Fruit fly (Drosophila melanogaster): ENCODE results near the gene Galphaf.
A peak's percentile ranks its signal among the peaks of the same experiment; 100 is the strongest.

The Galphaf gene

DNA sequence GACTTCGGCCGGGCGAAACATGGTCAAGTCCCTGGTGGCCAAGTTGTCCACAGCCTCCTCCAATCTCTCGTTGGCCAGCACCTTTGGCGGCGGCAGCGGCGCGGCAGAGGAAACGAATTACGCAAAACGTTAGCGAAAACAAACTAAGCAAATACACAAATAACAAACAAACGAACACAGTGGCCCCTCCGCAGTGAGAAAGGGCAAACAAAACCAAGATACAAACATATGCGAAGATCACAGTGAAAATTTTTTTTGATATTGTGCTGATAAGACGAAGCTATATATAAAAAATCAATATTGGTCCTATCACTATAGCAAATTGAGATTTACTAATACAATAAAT, 46.4 kb upstream of the Galphaf start (continued):
- TF ChIP-seq Aef1 (GFP tag; IDR thresholded peaks at IDR 0.05) (no peak), hth (optimal IDR thresholded peaks at IDR 0.05) (no peak), CG3065 (GFP tag; optimal IDR thresholded peaks at IDR 0.05) (no peak), toy (GFP tag; IDR thresholded peaks at IDR 0.05) (no peak), CG8765 (GFP tag; IDR thresholded peaks at IDR 0.05) (no peak), oc (tag; optimal IDR thresholded peaks at IDR 0.05) (no peak), CG17385 (GFP tag; optimal IDR thresholded peaks at IDR 0.05) (no peak), grau (tag; optimal IDR thresholded peaks at IDR 0.05) (peak; percentile 75), CG4820 (GFP tag; optimal IDR thresholded peaks at IDR 0.05) (no peak), MESR4 (GFP tag; optimal IDR thresholded peaks at IDR 0.05) (no peak), CG11723 (GFP tag; optimal IDR thresholded peaks at IDR 0.05) (no peak), dmrt99B (tag; optimal IDR thresholded peaks at IDR 0.05) (no peak), Poxn (GFP tag; IDR thresholded peaks at IDR 0.05) (no peak), CG7963 (GFP tag; IDR thresholded peaks at IDR 0.05; ENCODE audit: partially characterized antibody) (no peak), ci (GFP tag; IDR thresholded peaks at IDR 0.05) (peak; percentile 48; the same call in 1 of the 3 replicates), gce (GFP tag; IDR thresholded peaks at IDR 0.05) (no peak), gcm2 (GFP tag; optimal IDR thresholded peaks at IDR 0.05) (no peak), CG7839 (tag; optimal IDR thresholded peaks at IDR 0.05) (no peak), CG2678 (tag; optimal IDR thresholded peaks at IDR 0.05) (no peak), pfk (GFP tag; optimal IDR thresholded peaks at IDR 0.05) (no peak), CG11398 (GFP tag; optimal IDR thresholded peaks at IDR 0.05) (no peak), bab2 (GFP tag; optimal IDR thresholded peaks at IDR 0.05) (peak; percentile 11), odd (GFP tag; optimal IDR thresholded peaks at IDR 0.05) (no peak), CG4328 (GFP tag; optimal IDR thresholded peaks at IDR 0.05) (no peak), prd (optimal IDR thresholded peaks at IDR 0.05) (no peak), prd (GFP tag; IDR thresholded peaks at IDR 0.05) (peak; percentile 9; the same call in 1 of the 3 replicates), Bdp1 (GFP tag; optimal IDR thresholded peaks at IDR 0.05) (no peak), CG15514 (GFP tag; optimal IDR thresholded peaks at IDR 0.05) (peak; percentile 35), vnd (GFP tag; IDR thresholded peaks at IDR 0.05; ENCODE audit: partially characterized antibody) (no peak), Side (GFP tag; optimal IDR thresholded peaks at IDR 0.05) (no peak), HLH54F (GFP tag; optimal IDR thresholded peaks at IDR 0.05) (no peak), Trl (optimal IDR thresholded peaks at IDR 0.05) (no peak), Trl (GFP tag; optimal IDR thresholded peaks at IDR 0.05) (no peak), CG6813 (GFP tag; optimal IDR thresholded peaks at IDR 0.05) (no peak), rib (GFP tag; IDR thresholded peaks at IDR 0.05) (no peak), HHEX (GFP tag; optimal IDR thresholded peaks at IDR 0.05) (peak; percentile 19), tio (GFP tag; optimal IDR thresholded peaks at IDR 0.05) (no peak), Hsf (GFP tag; optimal IDR thresholded peaks at IDR 0.05) (peak; percentile 12), peb (GFP tag; IDR thresholded peaks at IDR 0.05) (no peak), sob (GFP tag; IDR thresholded peaks at IDR 0.05) (no peak), ssp (GFP tag; IDR thresholded peaks at IDR 0.05) (no peak), CG7372 (GFP tag; IDR thresholded peaks at IDR 0.05) (no peak), Gug (GFP tag; IDR thresholded peaks at IDR 0.05) (no peak), ATbp (GFP tag; optimal IDR thresholded peaks at IDR 0.05) (no peak), H2.0 (GFP tag; IDR thresholded peaks at IDR 0.05) (no peak), HLH3B (GFP tag; IDR thresholded peaks at IDR 0.05) (0 out of 2 replicates have a peak, but pooled peaks have one; percentile 8), Lpt (GFP tag; optimal IDR thresholded peaks at IDR 0.05) (no peak), psq (GFP tag; optimal IDR thresholded peaks at IDR 0.05) (no peak), corto (GFP tag; optimal IDR thresholded peaks at IDR 0.05) (no peak), en (GFP tag; optimal IDR thresholded peaks at IDR 0.05) (no peak), CG17568 (GFP tag; optimal IDR thresholded peaks at IDR 0.05) (no peak), E2f1 (GFP tag; IDR thresholded peaks at IDR 0.05) (no peak), insv (GFP tag; optimal IDR thresholded peaks at IDR 0.05) (no peak), Camta (GFP tag; optimal IDR thresholded peaks at IDR 0.05) (peak; percentile 13)

Measured in whole organism, embryonic.